Fruit fly (Drosophila melanogaster): ENCODE measurements around the gene CG6980.

The CG6980 gene

DNA sequence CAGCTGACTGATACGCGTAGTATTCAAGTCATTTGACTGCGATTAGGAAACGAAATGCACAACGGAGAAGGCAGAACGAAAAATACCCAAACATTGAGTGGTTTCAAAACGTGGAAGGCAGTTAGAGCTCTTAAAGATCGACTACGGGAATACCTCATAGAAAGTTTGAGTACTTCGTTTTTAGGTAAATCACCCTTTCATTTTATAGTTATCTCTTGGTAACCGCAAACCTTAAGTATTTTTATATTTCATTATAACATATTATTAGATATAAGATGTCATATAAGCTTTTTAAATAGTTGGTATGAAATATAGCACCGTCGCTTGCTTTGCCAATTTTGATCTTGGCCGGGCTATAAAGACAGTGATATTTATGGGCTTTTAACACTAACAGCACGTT is 37.7 kb downstream of the CG6980 start:
- no peak for TF ChIP-seq CG32264 (GFP tag; optimal IDR thresholded peaks at IDR 0.05)
- TF ChIP-seq N (GFP tag; optimal IDR thresholded peaks at IDR 0.05) = no peak
- no peak for TF ChIP-seq Abd-B (GFP tag; optimal IDR thresholded peaks at IDR 0.05)
- no peak for TF ChIP-seq GATAd (GFP tag; optimal IDR thresholded peaks at IDR 0.05)
- no peak for TF ChIP-seq Rel (GFP tag; optimal IDR thresholded peaks at IDR 0.05)
- no peak for TF ChIP-seq Rel (tag; optimal IDR thresholded peaks at IDR 0.05)
- TF ChIP-seq psq (GFP tag; optimal IDR thresholded peaks at IDR 0.05) = no peak
- TF ChIP-seq Hnf4 (GFP tag; optimal IDR thresholded peaks at IDR 0.05) = no peak
- no peak for TF ChIP-seq Hr83 (GFP tag; optimal IDR thresholded peaks at IDR 0.05; ENCODE audit: poor library complexity, severe bottlenecking)
- no peak for TF ChIP-seq ey (GFP tag; optimal IDR thresholded peaks at IDR 0.05)
- no peak for TF ChIP-seq dl (GFP tag; optimal IDR thresholded peaks at IDR 0.05; ENCODE audit: insufficient read depth in 1 of 2, partially characterized antibody in 2 of 2)
- TF ChIP-seq foxo (GFP tag; optimal IDR thresholded peaks at IDR 0.05) = no peak
- TF ChIP-seq jim (GFP tag; optimal IDR thresholded peaks at IDR 0.05) = no peak

DNA sequence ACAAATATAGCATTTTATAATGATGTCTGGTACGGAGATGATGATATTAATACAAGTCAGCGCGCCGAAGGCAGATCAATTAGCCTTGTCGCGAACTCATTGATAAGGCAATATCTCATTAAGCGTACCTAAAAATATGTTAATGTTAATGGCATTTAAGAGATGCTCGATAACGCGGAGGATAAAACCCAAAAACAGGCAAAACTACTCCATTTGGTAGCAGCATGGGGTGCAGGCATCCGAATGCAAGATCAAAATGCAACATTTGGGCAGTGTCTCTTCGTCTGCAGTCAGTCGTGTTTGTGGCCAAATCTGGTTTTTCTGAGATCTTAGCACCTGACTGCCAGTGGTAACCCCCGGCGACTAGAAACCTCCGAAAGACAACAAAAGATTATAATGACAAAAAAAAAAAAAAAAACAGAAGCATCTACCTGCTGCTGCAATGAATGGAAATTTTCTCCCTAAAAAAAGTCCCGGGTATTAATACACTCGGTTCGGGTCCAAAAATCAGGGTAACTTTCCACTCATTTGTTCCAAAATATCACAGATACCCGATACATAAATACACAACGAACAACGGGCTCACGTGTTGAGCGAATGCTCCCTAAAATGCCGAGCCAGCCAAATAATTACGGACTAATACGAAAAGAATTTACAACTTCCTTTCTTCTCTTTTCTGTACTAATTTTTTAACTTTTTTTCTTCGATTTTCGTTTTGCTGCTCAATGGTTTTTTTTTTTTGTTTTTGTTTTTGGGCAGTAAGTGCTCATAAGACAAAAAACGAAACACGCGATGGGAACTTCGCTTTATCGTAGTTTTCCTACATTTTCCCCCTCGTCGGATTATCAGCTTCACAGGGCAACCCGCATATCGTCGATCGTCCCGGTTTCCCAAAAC is 38.8 kb downstream of the CG6980 start:
- TF ChIP-seq dsf (GFP tag; optimal IDR thresholded peaks at IDR 0.05; ENCODE audit: borderline replicate concordance) (no peak), Rel (GFP tag; optimal IDR thresholded peaks at IDR 0.05) (no peak), Rel (tag; optimal IDR thresholded peaks at IDR 0.05) (peak; percentile 52), brk (GFP tag; optimal IDR thresholded peaks at IDR 0.05) (no peak)

DNA sequence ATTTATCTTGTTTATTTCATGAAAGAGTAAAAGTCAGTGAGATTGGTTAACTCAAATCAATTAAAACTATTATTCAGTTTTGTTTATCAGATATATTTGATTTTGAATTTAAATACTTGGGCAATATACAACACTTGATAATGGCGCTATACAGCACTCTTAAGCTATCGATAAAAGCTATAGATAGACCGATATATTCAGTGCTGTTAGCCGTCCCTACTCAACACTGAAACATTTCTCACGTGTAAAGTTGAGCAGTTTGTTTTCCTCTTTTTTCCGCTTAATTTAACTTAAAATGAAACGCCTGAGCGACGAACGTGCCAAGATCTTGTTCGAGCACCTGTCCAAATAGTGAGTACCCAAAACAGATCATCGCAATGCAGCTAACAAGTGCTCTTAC is 43.0 kb downstream of the CG6980 start, which contains the start of gene CG7006:
TSS of gene CG7006 (plus strand) at position 208 of the 400 bp plus-strand sequence.
- peak; percentile 21 for TF ChIP-seq Vsx2 (GFP tag; optimal IDR thresholded peaks at IDR 0.05; ENCODE audit: partially characterized antibody)
- TF ChIP-seq h (GFP tag; optimal IDR thresholded peaks at IDR 0.05) = peak; percentile 85
- TF ChIP-seq CG9705 (GFP tag; optimal IDR thresholded peaks at IDR 0.05) = peak; percentile 74
- peak; percentile 89 for TF ChIP-seq rgr (GFP tag; optimal IDR thresholded peaks at IDR 0.05)
- TF ChIP-seq sv (GFP tag; optimal IDR thresholded peaks at IDR 0.05) = peak; percentile 78
- peak; percentile 74 for TF ChIP-seq psq (GFP tag; optimal IDR thresholded peaks at IDR 0.05)
- TF ChIP-seq lola (GFP tag; optimal IDR thresholded peaks at IDR 0.05) = no peak
- peak; percentile 89 for TF ChIP-seq Jra (GFP tag; optimal IDR thresholded peaks at IDR 0.05)
- peak; percentile 80 for TF ChIP-seq br (GFP tag; optimal IDR thresholded peaks at IDR 0.05)
- no peak for TF ChIP-seq fru (GFP tag; optimal IDR thresholded peaks at IDR 0.05)
- no peak for TF ChIP-seq woc (GFP tag; optimal IDR thresholded peaks at IDR 0.05)
- TF ChIP-seq Dif (GFP tag; optimal IDR thresholded peaks at IDR 0.05; ENCODE audit: partially characterized antibody) = no peak
- TF ChIP-seq Mio (GFP tag; optimal IDR thresholded peaks at IDR 0.05) = peak; percentile 2
- peak; percentile 63 for TF ChIP-seq Myc (optimal IDR thresholded peaks at IDR 0.05)
- peak in 1 of 2 experiments; percentile 88 for TF ChIP-seq foxo (GFP tag; optimal IDR thresholded peaks at IDR 0.05)
- TF ChIP-seq GATAd (GFP tag; optimal IDR thresholded peaks at IDR 0.05) = peak; percentile 46
- TF ChIP-seq N (GFP tag; optimal IDR thresholded peaks at IDR 0.05) = no peak
- TF ChIP-seq dmrt93B (GFP tag; optimal IDR thresholded peaks at IDR 0.05) = peak; percentile 54
- peak; percentile 74 for TF ChIP-seq ey (GFP tag; optimal IDR thresholded peaks at IDR 0.05)
- no peak for TF ChIP-seq sage (GFP tag; optimal IDR thresholded peaks at IDR 0.05)
- TF ChIP-seq Sp1 (GFP tag; optimal IDR thresholded peaks at IDR 0.05) = no peak
- TF ChIP-seq Hr83 (GFP tag; optimal IDR thresholded peaks at IDR 0.05; ENCODE audit: poor library complexity, severe bottlenecking) = peak; percentile 98
- TF ChIP-seq tai (GFP tag; optimal IDR thresholded peaks at IDR 0.05) = no peak
- TF ChIP-seq jim (GFP tag; optimal IDR thresholded peaks at IDR 0.05) = peak; percentile 27
- TF ChIP-seq Hr78 (GFP tag; optimal IDR thresholded peaks at IDR 0.05) = no peak
- TF ChIP-seq OdsH (GFP tag; optimal IDR thresholded peaks at IDR 0.05) = peak; percentile 71
- no peak for TF ChIP-seq brk (GFP tag; optimal IDR thresholded peaks at IDR 0.05)
- TF ChIP-seq pan (optimal IDR thresholded peaks at IDR 0.05) = no peak
- no peak for TF ChIP-seq CrebA (GFP tag; optimal IDR thresholded peaks at IDR 0.05; ENCODE audit: borderline replicate concordance)
- TF ChIP-seq HLH106 (tag; optimal IDR thresholded peaks at IDR 0.05) = peak; percentile 69
- TF ChIP-seq Abd-B (GFP tag; optimal IDR thresholded peaks at IDR 0.05) = no peak
- no peak for TF ChIP-seq usp (GFP tag; optimal IDR thresholded peaks at IDR 0.05)
- no peak for TF ChIP-seq CG32264 (GFP tag; optimal IDR thresholded peaks at IDR 0.05)
- TF ChIP-seq dsf (GFP tag; optimal IDR thresholded peaks at IDR 0.05; ENCODE audit: borderline replicate concordance) = peak; percentile 76
- TF ChIP-seq dl (GFP tag; optimal IDR thresholded peaks at IDR 0.05; ENCODE audit: insufficient read depth in 1 of 2, partially characterized antibody in 2 of 2) = no peak
- TF ChIP-seq Hnf4 (GFP tag; optimal IDR thresholded peaks at IDR 0.05) = peak; percentile 97
- TF ChIP-seq Dfd (GFP tag; optimal IDR thresholded peaks at IDR 0.05) = no peak
- TF ChIP-seq Rel (GFP tag; optimal IDR thresholded peaks at IDR 0.05) = no peak
- TF ChIP-seq Rel (tag; optimal IDR thresholded peaks at IDR 0.05) = peak; percentile 27
